Fruit fly (Drosophila melanogaster) whole organism, embryonic: ENCODE results near the gene Ssadh.
A peak's percentile ranks its signal among the peaks of the same experiment; 100 is the strongest.

Source experiments
- Blimp-1 ChIP-seq: fragments of 200-800 bp; sonication (Bioruptor generic); optimal IDR thresholded peaks from 3 replicates; lab custom pipeline; 2018; ENCODE audit warnings: missing biosample characterization, missing genetic modification characterization, mild to moderate bottlenecking, moderate library complexity, missing genetic modification reagents
- BtbVII ChIP-seq: fragments of 200-800 bp; sonication (Bioruptor generic); optimal IDR thresholded peaks from 3 replicates; lab custom pipeline; 2017; ENCODE audit warnings: missing biosample characterization, mild to moderate bottlenecking, missing genetic modification characterization
- CG11398 ChIP-seq: fragments of 200-800 bp; sonication (Bioruptor generic); optimal IDR thresholded peaks from 2 replicates; lab custom pipeline; 2016; ENCODE audit warnings: missing biosample characterization, missing genetic modification characterization
- CG12071 ChIP-seq: fragments of 200-800 bp; sonication (Bioruptor generic); optimal IDR thresholded peaks from 3 replicates; lab custom pipeline; 2018; ENCODE audit warnings: missing biosample characterization, mild to moderate bottlenecking, missing genetic modification characterization
- CG14050 ChIP-seq: fragments of 200-800 bp; sonication (Bioruptor generic); IDR thresholded peaks from 3 replicates; pipeline ENCODE4 v1.3.6; 2022; ENCODE audit warnings: missing biosample characterization, missing genetic modification characterization
- CG16813 ChIP-seq: fragments of 200-800 bp; sonication (Bioruptor generic); IDR thresholded peaks from 3 replicates; pipeline ENCODE4 v1.3.6; 2022; ENCODE audit warnings: missing biosample characterization, missing genetic modification characterization; ENCODE audit not compliant: partially characterized antibody
- CG2116 ChIP-seq: fragments of 200-800 bp; sonication (Bioruptor generic); optimal IDR thresholded peaks from 3 replicates; lab custom pipeline; 2018; ENCODE audit warnings: missing biosample characterization, mild to moderate bottlenecking, missing genetic modification characterization
- CG32532 ChIP-seq: fragments of 200-800 bp; sonication (Bioruptor generic); IDR thresholded peaks from 2 replicates; pipeline ENCODE4 v1.3.6; 2022; ENCODE audit warnings: missing biosample characterization, missing genetic modification characterization
- CG3995 ChIP-seq: fragments of 200-800 bp; sonication (Bioruptor generic); optimal IDR thresholded peaks from 3 replicates; lab custom pipeline; 2016; ENCODE audit warnings: missing biosample characterization, missing genetic modification characterization
- CG4617 ChIP-seq: fragments of 200-800 bp; sonication (Bioruptor generic); optimal IDR thresholded peaks from 3 replicates; lab custom pipeline; 2016; ENCODE audit warnings: missing biosample characterization, missing genetic modification characterization, borderline replicate concordance
- CG5953 ChIP-seq: fragments of 200-800 bp; sonication (Bioruptor generic); IDR thresholded peaks from 2 replicates; pipeline ENCODE4 v1.3.6; 2022; ENCODE audit warnings: missing biosample characterization, missing genetic modification characterization
- CG8359 ChIP-seq: fragments of 200-800 bp; sonication (Bioruptor generic); optimal IDR thresholded peaks from 2 replicates; lab custom pipeline; 2017; ENCODE audit warnings: missing biosample characterization, mild to moderate bottlenecking, missing genetic modification characterization, borderline replicate concordance
- Hmr ChIP-seq: fragments of 200-800 bp; sonication (Bioruptor generic); optimal IDR thresholded peaks from 3 replicates; lab custom pipeline; 2017; ENCODE audit warnings: mild to moderate bottlenecking, missing biosample characterization, missing genetic modification reagents, missing genetic modification characterization
- MBD-R2 ChIP-seq: fragments of 200-800 bp; sonication (Bioruptor generic); IDR thresholded peaks from 2 replicates; pipeline ENCODE4 v1.3.6; 2022; ENCODE audit warnings: missing biosample characterization, missing genetic modification characterization
- Rfx ChIP-seq: fragments of 200-800 bp; sonication (Bioruptor generic); IDR thresholded peaks from 2 replicates; pipeline ENCODE4 v1.3.6; 2022; ENCODE audit warnings: missing biosample characterization, missing genetic modification characterization
- amos ChIP-seq: fragments of 200-800 bp; sonication (Bioruptor generic); IDR thresholded peaks from 2 replicates; pipeline ENCODE4 v1.3.6; 2022; ENCODE audit warnings: missing biosample characterization, missing genetic modification characterization; ENCODE audit not compliant: partially characterized antibody
- aop ChIP-seq: fragments of 200-800 bp; sonication (Bioruptor generic); IDR thresholded peaks from 2 replicates; pipeline ENCODE4 v1.3.6; 2022; ENCODE audit warnings: missing biosample characterization, missing genetic modification characterization
- az2 ChIP-seq: fragments of 200-800 bp; sonication (Bioruptor generic); optimal IDR thresholded peaks from 3 replicates; lab custom pipeline; 2016; ENCODE audit warnings: missing biosample characterization, missing genetic modification characterization
- bbx ChIP-seq: fragments of 200-800 bp; sonication (Bioruptor generic); IDR thresholded peaks from 2 replicates; pipeline ENCODE4 v1.3.6; 2022; ENCODE audit warnings: missing biosample characterization, missing genetic modification characterization; ENCODE audit not compliant: partially characterized antibody
- ci ChIP-seq: fragments of 200-800 bp; sonication (Bioruptor generic); IDR thresholded peaks from 3 replicates; pipeline ENCODE4 v1.3.6; 2022; ENCODE audit warnings: missing biosample characterization, missing genetic modification characterization
- dmrt11E ChIP-seq: fragments of 200-800 bp; sonication (Bioruptor generic); optimal IDR thresholded peaks from 3 replicates; lab custom pipeline; 2018; ENCODE audit warnings: missing biosample characterization, mild to moderate bottlenecking, missing genetic modification characterization, moderate library complexity
- ewg ChIP-seq: fragments of 200-800 bp; sonication (Bioruptor generic); optimal IDR thresholded peaks from 3 replicates; lab custom pipeline; 2017; ENCODE audit warnings: mild to moderate bottlenecking, missing biosample characterization, missing genetic modification reagents, missing genetic modification characterization
- eyg ChIP-seq: fragments of 200-800 bp; sonication (Bioruptor generic); optimal IDR thresholded peaks from 3 replicates; lab custom pipeline; 2016; ENCODE audit warnings: missing biosample characterization, missing genetic modification characterization
- fd64A ChIP-seq: fragments of 200-800 bp; sonication (Bioruptor generic); optimal IDR thresholded peaks from 3 replicates; lab custom pipeline; 2018; ENCODE audit warnings: missing biosample characterization, mild to moderate bottlenecking, missing genetic modification characterization
- fru ChIP-seq: fragments of >200 bp; optimal IDR thresholded peaks from 2 replicates; lab custom pipeline; 2017
- ham ChIP-seq: fragments of 200-800 bp; sonication (Bioruptor generic); IDR thresholded peaks from 2 replicates; pipeline ENCODE4 v1.3.6; 2022; ENCODE audit warnings: missing biosample characterization, missing genetic modification characterization
- nmo ChIP-seq: fragments of 200-800 bp; sonication (Bioruptor generic); optimal IDR thresholded peaks from 2 replicates; lab custom pipeline; 2018; ENCODE audit warnings: missing biosample characterization, mild to moderate bottlenecking, missing genetic modification characterization, moderate library complexity
- pan ChIP-seq, 4 experiments: fragments of >200 bp in 3 of 4; fragments of 200-800 bp in 1 of 4; sonication (Bioruptor generic) in 1 of 4; optimal IDR thresholded peaks in 3 of 4; IDR thresholded peaks in 1 of 4; 2 replicates each; pipeline versions ENCODE4 v1.3.6 to Lab custom; 2017 to 2022; ENCODE audit warnings: missing biosample characterization in 2 of 4, missing genetic modification characterization in 2 of 4, mixed read lengths in 1 of 4
- pho ChIP-seq: fragments of 200-800 bp; sonication (Bioruptor generic); optimal IDR thresholded peaks from 2 replicates; lab custom pipeline; 2016; ENCODE audit warnings: missing biosample characterization, missing genetic modification characterization
- sens ChIP-seq: fragments of 200-800 bp; sonication (Bioruptor generic); peaks from one replicate; lab custom pipeline; 2016; ENCODE audit warnings: missing biosample characterization, missing genetic modification characterization
- tna ChIP-seq: fragments of 200-800 bp; sonication (Bioruptor generic); IDR thresholded peaks from 2 replicates; pipeline ENCODE4 v1.3.6; 2022; ENCODE audit warnings: missing biosample characterization, missing genetic modification characterization; ENCODE audit not compliant: partially characterized antibody
- unpg ChIP-seq: fragments of 200-800 bp; sonication (Bioruptor generic); optimal IDR thresholded peaks from 3 replicates; lab custom pipeline; 2018; ENCODE audit warnings: missing biosample characterization, mild to moderate bottlenecking, missing genetic modification characterization, moderate library complexity
- vvl ChIP-seq: fragments of 200-800 bp; sonication (Bioruptor generic); IDR thresholded peaks from 2 replicates; pipeline ENCODE4 v1.3.6; 2022; ENCODE audit warnings: missing biosample characterization, missing genetic modification characterization

The Ssadh gene

dm6 chr3R:25623800-25624791 lies 2.6 kb downstream of the Ssadh start, which contains the start of gene Npl4 (continued):
- TF ChIP-seq BtbVII (GFP tag; lab: Kevin White, UChicago) = peak; percentile 23
- peak; percentile 72 for TF ChIP-seq CG4617 (GFP tag; lab: Kevin White, UChicago)
- TF ChIP-seq Rfx (GFP tag; lab: Robert Waterston, UW) = 0 out of 2 replicates have a peak, but pooled peaks have one; percentile 14
- TF ChIP-seq MBD-R2 (GFP tag; lab: Robert Waterston, UW) = peak; percentile 58
- TF ChIP-seq ham (GFP tag; lab: Robert Waterston, UW) = no peak
- peak; percentile 89 for TF ChIP-seq CG16813
- no peak for TF ChIP-seq unpg (GFP tag; lab: Kevin White, UChicago)
- peak; percentile 50 for TF ChIP-seq dmrt11E
- TF ChIP-seq fd64A (GFP tag; lab: Kevin White, UChicago) = no peak
- TF ChIP-seq amos (GFP tag; lab: Robert Waterston, UW) = peak; percentile 90
- TF ChIP-seq vvl (GFP tag; lab: Robert Waterston, UW) = peak; percentile 19; the same call in 1 of the 2 replicates
- no peak for TF ChIP-seq eyg (GFP tag; lab: Kevin White, UChicago)
- peak; percentile 73 for TF ChIP-seq CG2116 (GFP tag; lab: Kevin White, UChicago)
- peak; percentile 98 for TF ChIP-seq bbx
- no peak for TF ChIP-seq CG14050 (GFP tag; lab: Robert Waterston, UW)
- TF ChIP-seq CG32532 (GFP tag; lab: Robert Waterston, UW) = peak; percentile 30; the same call in 1 of the 2 replicates
- TF ChIP-seq CG5953 (GFP tag; lab: Robert Waterston, UW) = 0 out of 2 replicates have a peak, but pooled peaks have one; percentile 9
- TF ChIP-seq fru (lab: Kevin White, UChicago) = no peak
- TF ChIP-seq pan (optimal IDR thresholded peaks at IDR 0.05; lab: Kevin White, UChicago) = no peak
- peak in 1 of 2 experiments; percentile 50 for TF ChIP-seq pan (GFP tag; optimal IDR thresholded peaks at IDR 0.05 in 1 of 2, IDR thresholded peaks at IDR 0.05 in 1 of 2)
- TF ChIP-seq CG8359 = no peak
- TF ChIP-seq ci (GFP tag; lab: Robert Waterston, UW) = 0 out of 3 replicates have a peak, but pooled peaks have one; percentile 5
- TF ChIP-seq, all 482 proteins: peak for 108

- no peak for TF ChIP-seq Hmr
- TF ChIP-seq sens (GFP tag; lab: Kevin White, UChicago) = peak; percentile 1
Measured at dm6 chr3R:25618114-25618513, 8.6 kb downstream of the Ssadh start, which contains the start of gene CG5071. CG5071 (plus strand) TSS chr3R:25618414.

dm6 chr3R:25613366-25613765 lies 13.4 kb downstream of the Ssadh start, which contains the start of gene CG5079:
CG5079 (plus strand) TSS chr3R:25613666.
- TF ChIP-seq ewg (GFP tag; lab: Kevin White, UChicago) = no peak
- no peak for TF ChIP-seq CG11398
- no peak for TF ChIP-seq Blimp-1 (GFP tag; lab: Kevin White, UChicago)
- no peak for TF ChIP-seq az2 (GFP tag; lab: Kevin White, UChicago)
- no peak for TF ChIP-seq pho
- TF ChIP-seq CG3995 (GFP tag; lab: Kevin White, UChicago) = no peak
- TF ChIP-seq nmo (GFP tag; lab: Kevin White, UChicago) = no peak
- no peak for TF ChIP-seq aop
- no peak for TF ChIP-seq CG12071 (GFP tag; lab: Kevin White, UChicago)
- no peak for TF ChIP-seq tna (GFP tag; lab: Robert Waterston, UW)
- TF ChIP-seq, all 482 proteins: peak for 0
